Worm (Caenorhabditis elegans) whole organism, L1 larva: ENCODE measurements around the gene cyp-33C3.

Experiments used
- aha-1 ChIP-seq: fragments of 150-350 bp; optimal IDR thresholded peaks from 2 replicates; lab custom pipeline; 2014; ENCODE audit warnings: missing biosample characterization, missing genetic modification characterization
- blmp-1 ChIP-seq: fragments of 150-350 bp; optimal IDR thresholded peaks from 2 replicates; lab custom pipeline; 2014; ENCODE audit warnings: missing biosample characterization, missing genetic modification characterization
- ceh-63 ChIP-seq: fragments of 200-800 bp; sonication (Bioruptor generic); optimal IDR thresholded peaks from 2 replicates; lab custom pipeline; 2018; ENCODE audit warnings: mild to moderate bottlenecking, missing genetic modification characterization, missing compliant biosample characterization
- ceh-82 ChIP-seq, 3 experiments: fragments of 150-350 bp in 1 of 3; sonication (generic microtip) in 2 of 3; optimal IDR thresholded peaks; 2 replicates each; lab custom pipeline; 2014 to 2017; ENCODE audit warnings: missing biosample characterization in 3 of 3, missing genetic modification characterization in 3 of 3
- dpl-1 ChIP-seq, 3 experiments: fragments of 150-350 bp in 2 of 3; sonication (generic microtip) in 1 of 3; optimal IDR thresholded peaks; 2 replicates each; lab custom pipeline; 2014 to 2017; ENCODE audit warnings: missing biosample characterization in 3 of 3, missing genetic modification characterization in 3 of 3, missing genetic modification reagents in 3 of 3
- dsc-1 ChIP-seq: sonication (generic microtip); optimal IDR thresholded peaks from 2 replicates; lab custom pipeline; 2016; ENCODE audit warnings: mild to moderate bottlenecking, missing genetic modification characterization, missing compliant biosample characterization
- efl-1 ChIP-seq, 4 experiments: fragments of 150-350 bp; optimal IDR thresholded peaks in 3 of 4; peaks in 1 of 4; 1 replicate in 1 of 4; 2 replicates in 3 of 4; lab custom pipeline; 2014; ENCODE audit warnings: missing biosample characterization in 2 of 4, missing genetic modification characterization in 2 of 4, missing genetic modification reagents in 2 of 4
- egl-27 ChIP-seq, 2 experiments: fragments of 150-350 bp in 1 of 2; sonication (generic microtip); optimal IDR thresholded peaks; 3 replicates each; lab custom pipeline; 2017 to 2018; ENCODE audit warnings: missing biosample characterization in 2 of 2, missing genetic modification characterization in 2 of 2, missing genetic modification reagents in 2 of 2
- elt-2 ChIP-seq: sonication (generic microtip); optimal IDR thresholded peaks from 2 replicates; lab custom pipeline; 2016; ENCODE audit warnings: missing genetic modification characterization, mild to moderate bottlenecking, inconsistent platforms, missing compliant biosample characterization, missing genetic modification reagents
- elt-3 ChIP-seq, 6 experiments: fragments of 150-350 bp in 1 of 6; sonication (generic microtip); optimal IDR thresholded peaks; 2 replicates each; lab custom pipeline; 2017 to 2018; ENCODE audit warnings: missing biosample characterization in 6 of 6, missing genetic modification characterization in 6 of 6, inconsistent platforms in 1 of 6
- irx-1 ChIP-seq: sonication (generic microtip); optimal IDR thresholded peaks from 2 replicates; lab custom pipeline; 2016; ENCODE audit warnings: missing genetic modification characterization, missing compliant biosample characterization
- isw-1 ChIP-seq: fragments of 200-800 bp; sonication (Bioruptor generic); IDR thresholded peaks from 2 replicates; pipeline ENCODE4 v1.3.6; 2022; ENCODE audit warnings: missing genetic modification characterization, missing compliant biosample characterization
- jun-1 ChIP-seq: fragments of 150-350 bp; optimal IDR thresholded peaks from 2 replicates; lab custom pipeline; 2014; ENCODE audit warnings: missing biosample characterization, missing genetic modification reagents, missing genetic modification characterization
- lin-14 ChIP-seq: fragments of 200-800 bp; sonication (Bioruptor generic); optimal IDR thresholded peaks from 2 replicates; lab custom pipeline; 2018; ENCODE audit warnings: mild to moderate bottlenecking, missing genetic modification characterization, moderate library complexity, missing compliant biosample characterization
- lin-35 ChIP-seq, 2 experiments: fragments of 150-350 bp; optimal IDR thresholded peaks; 2 replicates each; lab custom pipeline; 2014; ENCODE audit warnings: missing biosample characterization in 2 of 2, missing genetic modification characterization in 2 of 2, missing genetic modification reagents in 2 of 2
- lir-3 ChIP-seq: sonication (generic microtip); optimal IDR thresholded peaks from 2 replicates; lab custom pipeline; 2016; ENCODE audit warnings: mild to moderate bottlenecking, missing genetic modification characterization, moderate library complexity, missing compliant biosample characterization; ENCODE audit not compliant: poor library complexity
- lsy-2 ChIP-seq, 2 experiments: fragments of 150-350 bp; optimal IDR thresholded peaks; 2 replicates each; lab custom pipeline; 2014; ENCODE audit warnings: missing biosample characterization in 2 of 2, missing genetic modification characterization in 2 of 2
- mab-9 ChIP-seq: fragments of 200-800 bp; sonication (Bioruptor generic); IDR thresholded peaks from 2 replicates; pipeline ENCODE4 v1.3.6; 2022; ENCODE audit warnings: missing genetic modification reagents, missing genetic modification characterization, missing compliant biosample characterization
- mep-1 ChIP-seq: fragments of 150-350 bp; optimal IDR thresholded peaks from 2 replicates; lab custom pipeline; 2014; ENCODE audit warnings: missing biosample characterization, missing genetic modification characterization
- nhr-11 ChIP-seq: fragments of 150-350 bp; optimal IDR thresholded peaks from 2 replicates; lab custom pipeline; 2014; ENCODE audit warnings: missing biosample characterization, missing genetic modification characterization
- nhr-19 ChIP-seq: fragments of 200-800 bp; sonication (Bioruptor generic); conservative IDR thresholded peaks from 2 replicates; pipeline ENCODE4 v1.3.6; 2022; ENCODE audit warnings: missing genetic modification characterization, missing compliant biosample characterization
- nhr-20 ChIP-seq: sonication (generic microtip); optimal IDR thresholded peaks from 2 replicates; lab custom pipeline; 2016; ENCODE audit warnings: mild to moderate bottlenecking, missing genetic modification characterization, missing compliant biosample characterization
- nhr-71 ChIP-seq: sonication (generic microtip); optimal IDR thresholded peaks from 2 replicates; lab custom pipeline; 2016; ENCODE audit warnings: mild to moderate bottlenecking, missing genetic modification characterization, moderate library complexity, missing compliant biosample characterization
- nhr-77 ChIP-seq: fragments of 150-350 bp; optimal IDR thresholded peaks from 2 replicates; lab custom pipeline; 2014; ENCODE audit warnings: missing biosample characterization, missing genetic modification characterization
- nhr-84 ChIP-seq: sonication (generic microtip); optimal IDR thresholded peaks from 2 replicates; lab custom pipeline; 2017; ENCODE audit warnings: missing biosample characterization, missing genetic modification characterization
- nhr-85 ChIP-seq: sonication (generic microtip); peaks from one replicate; lab custom pipeline; 2016; ENCODE audit warnings: missing genetic modification characterization, inconsistent platforms, missing compliant biosample characterization
- pax-3 ChIP-seq: fragments of 200-800 bp; sonication (Bioruptor generic); optimal IDR thresholded peaks from 2 replicates; lab custom pipeline; 2018; ENCODE audit warnings: mild to moderate bottlenecking, missing genetic modification characterization, moderate library complexity, missing compliant biosample characterization
- rnt-1 ChIP-seq: sonication (generic microtip); optimal IDR thresholded peaks from 2 replicates; lab custom pipeline; 2016; ENCODE audit warnings: mild to moderate bottlenecking, missing genetic modification characterization, moderate library complexity, missing compliant biosample characterization
- skn-1 ChIP-seq: fragments of 150-350 bp; optimal IDR thresholded peaks from 2 replicates; lab custom pipeline; 2014; ENCODE audit warnings: missing biosample characterization, missing genetic modification characterization
- snu-23 ChIP-seq: sonication (generic microtip); optimal IDR thresholded peaks from 2 replicates; lab custom pipeline; 2016; ENCODE audit warnings: missing genetic modification characterization, missing compliant biosample characterization
- tbx-2 ChIP-seq: sonication (generic microtip); optimal IDR thresholded peaks from 2 replicates; lab custom pipeline; 2016; ENCODE audit warnings: missing genetic modification characterization, missing compliant biosample characterization
- unc-130 ChIP-seq: fragments of 150-350 bp; optimal IDR thresholded peaks from 2 replicates; lab custom pipeline; 2017; ENCODE audit warnings: missing biosample characterization, missing genetic modification characterization, inconsistent platforms
- unc-86 ChIP-seq: sonication (generic microtip); optimal IDR thresholded peaks from 2 replicates; lab custom pipeline; 2016; ENCODE audit warnings: missing genetic modification characterization, missing compliant biosample characterization
- ztf-11 ChIP-seq, 2 experiments: sonication (generic microtip); optimal IDR thresholded peaks; 2 replicates each; lab custom pipeline; 2016 to 2017; ENCODE audit warnings: missing genetic modification characterization in 2 of 2, missing biosample characterization in 1 of 2, missing compliant biosample characterization in 1 of 2
- ztf-4 ChIP-seq: fragments of 150-350 bp; optimal IDR thresholded peaks from 2 replicates; lab custom pipeline; 2014; ENCODE audit warnings: missing biosample characterization, missing genetic modification characterization

cyp-33C3 gene

ce11 chrV:2251774-2252173, 9.2 kb downstream of the cyp-33C3 start:
- TF ChIP-seq dpl-1 (GFP tag; optimal IDR thresholded peaks at IDR 0.05; lab: Kevin White, UChicago) (no peak), elt-2 (tag; lab: Kevin White, UChicago) (peak; percentile 2), nhr-84 (tag; lab: Kevin White, UChicago) (no peak), ceh-82 (tag; optimal IDR thresholded peaks at IDR 0.05; lab: Kevin White, UChicago) (no peak), irx-1 (tag; lab: Kevin White, UChicago) (no peak), egl-27 (tag; optimal IDR thresholded peaks at IDR 0.05; lab: Kevin White, UChicago) (no peak)

ce11 chrV:2254553-2255124, 12.1 kb downstream of the cyp-33C3 start, which contains the start of gene str-253:
Gene str-253, minus strand, starts transcription at chrV:2254603.
- TF ChIP-seq mab-9 (GFP tag; lab: Robert Waterston, UW) (no peak), egl-27 (tag; optimal IDR thresholded peaks at IDR 0.05; lab: Kevin White, UChicago) (no peak), dsc-1 (no peak), nhr-19 (no peak), nhr-77 (tag; lab: Kevin White, UChicago) (no peak), lir-3 (tag; lab: Kevin White, UChicago) (no peak), aha-1 (tag; lab: Kevin White, UChicago) (no peak), ceh-63 (no peak), skn-1 (no peak), nhr-85 (tag; lab: Kevin White, UChicago) (no peak)

- peak in 1 of 2 experiments; percentile 3 for TF ChIP-seq lsy-2 (tag; optimal IDR thresholded peaks at IDR 0.05; lab: Kevin White, UChicago)
- TF ChIP-seq isw-1 (GFP tag; lab: Robert Waterston, UW): peak; percentile 9; the same call in 1 of the 2 replicates
These were observed 12.6 kb downstream of the cyp-33C3 start, which contains the start of gene F41B5.1 for ce11 chrV:2255191-2255590. Gene F41B5.1, plus strand, starts transcription at chrV:2255533.

- TF ChIP-seq lin-35 (GFP tag; optimal IDR thresholded peaks at IDR 0.05; lab: Kevin White, UChicago) (peak in 1 of 2 experiments; percentile 56), jun-1 (tag; lab: Kevin White, UChicago) (no peak), mep-1 (tag; lab: Kevin White, UChicago) (peak; percentile 34), nhr-11 (tag; lab: Kevin White, UChicago) (no peak), dpl-1 (GFP tag; optimal IDR thresholded peaks at IDR 0.05; lab: Kevin White, UChicago) (peak in 1 of 3 experiments; percentile 20), unc-130 (no peak), unc-86 (tag; lab: Kevin White, UChicago) (no peak), nhr-85 (tag; lab: Kevin White, UChicago) (peak; percentile 80), ceh-63 (no peak), snu-23 (GFP tag; lab: Kevin White, UChicago) (peak; percentile 57), efl-1 (optimal IDR thresholded peaks at IDR 0.05; lab: Kevin White, UChicago) (peak; percentile 36 to 51), efl-1 (GFP tag; optimal IDR thresholded peaks at IDR 0.05 in 1 of 2; lab: Kevin White, UChicago) (no peak), nhr-20 (peak; percentile 92), pax-3 (tag; lab: Kevin White, UChicago) (no peak), blmp-1 (tag; lab: Kevin White, UChicago) (peak; percentile 61), skn-1 (peak; percentile 97), ztf-11 (tag; optimal IDR thresholded peaks at IDR 0.05; lab: Kevin White, UChicago) (no peak), lsy-2 (tag; optimal IDR thresholded peaks at IDR 0.05; lab: Kevin White, UChicago) (peak; percentile 2 to 43), lin-14 (GFP tag; lab: Kevin White, UChicago) (no peak), ztf-4 (no peak), tbx-2 (peak; percentile 24), elt-3 (tag; optimal IDR thresholded peaks at IDR 0.05; lab: Kevin White, UChicago) (peak in 1 of 6 experiments; percentile 6), rnt-1 (tag; lab: Kevin White, UChicago) (peak; percentile 1), nhr-71 (peak; percentile 57)
These were observed 17.2 kb downstream of the cyp-33C3 start, which contains the start of gene nhr-182 for ce11 chrV:2259750-2260149. Gene nhr-182, minus strand, starts transcription at chrV:2259927.
